Fruit fly (Drosophila melanogaster): ENCODE results near the gene CG42588.

Gene CG42588

DNA sequence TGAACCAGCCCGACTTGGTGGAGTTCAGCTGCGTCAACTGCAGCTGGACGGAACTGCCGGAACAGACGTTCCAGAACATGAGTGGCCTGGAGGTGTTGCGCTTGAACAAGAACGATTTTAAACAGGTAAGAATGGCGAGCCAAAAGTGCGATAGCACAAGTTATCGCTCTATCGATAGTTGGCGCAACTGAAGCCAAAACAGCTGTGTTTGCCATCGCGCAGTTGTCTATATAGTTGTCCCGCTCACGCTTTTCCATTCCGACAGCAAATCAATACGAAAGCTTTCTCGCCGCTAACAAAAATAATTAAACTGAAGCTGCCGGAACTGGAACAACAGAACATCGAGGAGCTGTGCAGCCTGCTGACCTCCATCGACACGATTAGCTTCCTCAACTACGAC is 19.5 kb upstream of the CG42588 start (continued):
- TF ChIP-seq CG11247 (GFP tag; IDR thresholded peaks at IDR 0.05) = no peak
- no peak for TF ChIP-seq CG3065 (GFP tag; optimal IDR thresholded peaks at IDR 0.05)
- TF ChIP-seq CG6683 (GFP tag; optimal IDR thresholded peaks at IDR 0.05) = no peak
- peak; percentile 74; the same call in 2 of the 3 replicates for TF ChIP-seq hb (GFP tag; IDR thresholded peaks at IDR 0.05; ENCODE audit: partially characterized antibody)
- TF ChIP-seq CG12769 (tag; optimal IDR thresholded peaks at IDR 0.05) = no peak
- no peak for TF ChIP-seq mirr (GFP tag; optimal IDR thresholded peaks at IDR 0.05)
- no peak for TF ChIP-seq esg (GFP tag; conservative IDR thresholded peaks at IDR 0.05)
- no peak for TF ChIP-seq bigmax (GFP tag; optimal IDR thresholded peaks at IDR 0.05)
- TF ChIP-seq pros (GFP tag; optimal IDR thresholded peaks at IDR 0.05) = no peak
- no peak for TF ChIP-seq CG18011 (GFP tag; optimal IDR thresholded peaks at IDR 0.05)
- no peak for TF ChIP-seq hkb (optimal IDR thresholded peaks at IDR 0.05)
- no peak for TF ChIP-seq hkb (GFP tag; IDR thresholded peaks at IDR 0.05)
- TF ChIP-seq jigr1 (GFP tag; IDR thresholded peaks at IDR 0.05) = no peak
- TF ChIP-seq Rfx (GFP tag; IDR thresholded peaks at IDR 0.05) = peak; percentile 41; the same call in 1 of the 2 replicates
- TF ChIP-seq CG1832 (GFP tag; optimal IDR thresholded peaks at IDR 0.05) = no peak
- no peak for TF ChIP-seq maf-S (GFP tag; optimal IDR thresholded peaks at IDR 0.05)
- TF ChIP-seq CG13123 (GFP tag; optimal IDR thresholded peaks at IDR 0.05) = no peak
- no peak for TF ChIP-seq CG7556 (GFP tag; optimal IDR thresholded peaks at IDR 0.05)
- TF ChIP-seq NC2β (GFP tag; optimal IDR thresholded peaks at IDR 0.05) = no peak
- TF ChIP-seq CG4282 (GFP tag; optimal IDR thresholded peaks at IDR 0.05) = no peak
- TF ChIP-seq wek (GFP tag; optimal IDR thresholded peaks at IDR 0.05) = no peak
- no peak for TF ChIP-seq grn (GFP tag; optimal IDR thresholded peaks at IDR 0.05)
- no peak for TF ChIP-seq Doc2 (GFP tag; IDR thresholded peaks at IDR 0.05)
- peak; percentile 72; the same call in 2 of the 3 replicates for TF ChIP-seq vnd (GFP tag; IDR thresholded peaks at IDR 0.05; ENCODE audit: partially characterized antibody)
- no peak for TF ChIP-seq Tbp (GFP tag; optimal IDR thresholded peaks at IDR 0.05)
- TF ChIP-seq CG9817 (tag; optimal IDR thresholded peaks at IDR 0.05) = no peak
- TF ChIP-seq cato (GFP tag; optimal IDR thresholded peaks at IDR 0.05; ENCODE audit: borderline replicate concordance) = no peak
- TF ChIP-seq grau (tag; optimal IDR thresholded peaks at IDR 0.05) = no peak
- TF ChIP-seq exex (tag; optimal IDR thresholded peaks at IDR 0.05) = peak; percentile 11
- TF ChIP-seq ac (GFP tag; optimal IDR thresholded peaks at IDR 0.05) = no peak
- no peak for TF ChIP-seq GATAe (GFP tag; conservative IDR thresholded peaks at IDR 0.05)
- peak; percentile 57; the same call in 1 of the 2 replicates for TF ChIP-seq CG2129 (GFP tag; IDR thresholded peaks at IDR 0.05; ENCODE audit: partially characterized antibody)
- TF ChIP-seq Ada2b (GFP tag; IDR thresholded peaks at IDR 0.05) = no peak
- no peak for TF ChIP-seq gt (GFP tag; IDR thresholded peaks at IDR 0.05)
- TF ChIP-seq YL-1 (GFP tag; optimal IDR thresholded peaks at IDR 0.05) = peak; percentile 55
- no peak for TF ChIP-seq Hey (tag; optimal IDR thresholded peaks at IDR 0.05)
- TF ChIP-seq CG17802 (tag; optimal IDR thresholded peaks at IDR 0.05) = no peak
- TF ChIP-seq klu (GFP tag; IDR thresholded peaks at IDR 0.05) = no peak
- no peak for TF ChIP-seq CG1602 (GFP tag; optimal IDR thresholded peaks at IDR 0.05)
- TF ChIP-seq salm (tag; optimal IDR thresholded peaks at IDR 0.05) = no peak
- TF ChIP-seq Deaf1 (tag; optimal IDR thresholded peaks at IDR 0.05) = peak; percentile 24
- TF ChIP-seq scrt (GFP tag; optimal IDR thresholded peaks at IDR 0.05) = no peak
- TF ChIP-seq HLHmδ (GFP tag; optimal IDR thresholded peaks at IDR 0.05) = no peak
- TF ChIP-seq her (GFP tag; optimal IDR thresholded peaks at IDR 0.05) = no peak
- TF ChIP-seq zfh2 (GFP tag; optimal IDR thresholded peaks at IDR 0.05) = no peak
- peak; percentile 3 for TF ChIP-seq CTCF (GFP tag; optimal IDR thresholded peaks at IDR 0.05)
- no peak for TF ChIP-seq CG10431 (GFP tag; optimal IDR thresholded peaks at IDR 0.05)
- no peak for TF ChIP-seq tin (GFP tag; optimal IDR thresholded peaks at IDR 0.05)
- TF ChIP-seq Bdp1 (GFP tag; optimal IDR thresholded peaks at IDR 0.05) = no peak
- no peak for TF ChIP-seq Side (GFP tag; optimal IDR thresholded peaks at IDR 0.05)
- peak; percentile 91 for TF ChIP-seq Sry-δ (GFP tag; optimal IDR thresholded peaks at IDR 0.05)
- TF ChIP-seq Awh (GFP tag; IDR thresholded peaks at IDR 0.05) = no peak
- no peak for TF ChIP-seq croc (GFP tag; conservative IDR thresholded peaks at IDR 0.05)
